Worm (Caenorhabditis elegans) whole organism, early embryonic: ENCODE data around the gene srd-42.

Source experiments
- B0310.2 ChIP-seq: sonication (generic microtip); optimal IDR thresholded peaks from 2 replicates; lab custom pipeline; 2016; ENCODE audit warnings: mild to moderate bottlenecking, missing genetic modification characterization, missing compliant biosample characterization
- ama-1 ChIP-seq: fragments of 150-350 bp; optimal IDR thresholded peaks from 2 replicates; lab custom pipeline; 2014
- flt-1 ChIP-seq: fragments of 200-800 bp; sonication (Bioruptor generic); IDR thresholded peaks from 2 replicates; pipeline ENCODE4 v1.3.6; 2022; ENCODE audit warnings: missing genetic modification characterization, missing compliant biosample characterization

DNA sequence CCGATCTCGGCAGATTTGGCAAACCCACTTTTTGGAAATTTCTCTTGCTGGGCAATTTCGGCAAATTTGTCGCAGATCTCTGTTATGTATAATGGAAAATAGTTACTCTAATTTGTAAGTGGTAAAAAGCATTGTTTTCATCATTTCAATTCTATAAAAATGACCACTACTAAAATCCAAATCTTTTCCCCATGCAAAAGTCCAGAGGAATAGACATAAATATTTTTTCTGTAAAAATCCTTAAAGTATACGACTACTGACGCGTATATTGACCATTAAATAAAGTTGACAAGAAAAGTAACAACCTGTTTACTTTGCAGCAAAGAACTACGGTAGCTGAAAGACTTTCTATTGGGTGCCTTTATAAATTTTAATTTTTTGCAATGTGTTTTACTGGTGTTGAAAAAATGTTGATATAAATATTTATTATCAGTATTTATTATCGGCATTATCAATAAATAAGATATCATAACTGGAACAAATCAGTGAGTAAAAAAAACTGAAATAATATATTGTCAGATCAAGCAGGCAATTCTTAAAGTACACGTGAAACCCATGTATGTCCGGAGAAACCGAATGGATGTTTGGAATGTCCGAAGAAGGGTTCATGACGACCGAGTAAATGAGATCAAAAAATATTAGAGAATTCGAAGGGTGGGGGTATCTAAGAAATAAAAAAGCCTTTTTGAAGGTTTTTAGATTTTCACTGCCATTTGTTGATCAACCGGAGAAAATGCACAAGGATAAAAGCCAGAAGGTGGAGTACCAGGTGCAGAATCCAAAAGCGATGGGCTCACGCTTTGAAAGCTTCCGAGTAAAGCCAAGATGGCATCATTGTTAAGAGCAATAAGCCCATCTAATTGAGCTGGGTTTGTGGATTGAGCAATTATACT, 46.2 kb upstream of the srd-42 start:
- TF ChIP-seq ama-1 (lab: Kevin White, UChicago) (no peak), B0310.2 (no peak), flt-1 (GFP tag; lab: Robert Waterston, UW) (no peak)
